Fruit fly (Drosophila melanogaster) whole organism, embryonic: ENCODE data around the gene Cyp310a1.

ENCODE experiments used
- B-H1 ChIP-seq: fragments of 200-800 bp; sonication (Bioruptor generic); IDR thresholded peaks from 3 replicates; pipeline ENCODE4 v1.3.6; 2022; ENCODE audit warnings: missing biosample characterization, missing genetic modification characterization
- B-H2 ChIP-seq: fragments of 200-800 bp; sonication (Bioruptor generic); optimal IDR thresholded peaks from 2 replicates; lab custom pipeline; 2018; ENCODE audit warnings: missing biosample characterization, mild to moderate bottlenecking, missing genetic modification characterization
- BEAF-32 ChIP-seq: fragments of 200-800 bp; sonication (Bioruptor generic); optimal IDR thresholded peaks from 3 replicates; lab custom pipeline; 2017; ENCODE audit warnings: missing biosample characterization, missing genetic modification characterization, mild to moderate bottlenecking, moderate library complexity, missing genetic modification reagents
- CG10321 ChIP-seq: fragments of 200-800 bp; sonication (Bioruptor generic); IDR thresholded peaks from 2 replicates; pipeline ENCODE4 v1.3.6; 2022; ENCODE audit warnings: missing biosample characterization, missing genetic modification characterization
- CG10959 ChIP-seq: fragments of 200-800 bp; sonication (Bioruptor generic); IDR thresholded peaks from 2 replicates; pipeline ENCODE4 v1.3.6; 2022; ENCODE audit warnings: missing biosample characterization, missing genetic modification characterization
- CG12071 ChIP-seq: fragments of 200-800 bp; sonication (Bioruptor generic); optimal IDR thresholded peaks from 3 replicates; lab custom pipeline; 2018; ENCODE audit warnings: missing biosample characterization, mild to moderate bottlenecking, missing genetic modification characterization
- CG12391 ChIP-seq: fragments of 200-800 bp; sonication (Bioruptor generic); optimal IDR thresholded peaks from 3 replicates; lab custom pipeline; 2018; ENCODE audit warnings: missing biosample characterization, mild to moderate bottlenecking, missing genetic modification characterization, moderate library complexity
- CG12942 ChIP-seq: fragments of 200-800 bp; sonication (Bioruptor generic); optimal IDR thresholded peaks from 3 replicates; lab custom pipeline; 2016; ENCODE audit warnings: missing biosample characterization, missing genetic modification characterization
- CG13123 ChIP-seq: fragments of 200-800 bp; sonication (Bioruptor generic); optimal IDR thresholded peaks from 2 replicates; lab custom pipeline; 2016; ENCODE audit warnings: missing biosample characterization, missing genetic modification characterization
- CG14860 ChIP-seq: fragments of 200-800 bp; sonication (Bioruptor generic); IDR thresholded peaks from 3 replicates; pipeline ENCODE4 v1.3.6; 2022; ENCODE audit warnings: missing biosample characterization, missing genetic modification characterization; ENCODE audit not compliant: partially characterized antibody
- CG15073 ChIP-seq: fragments of 200-800 bp; sonication (Bioruptor generic); optimal IDR thresholded peaks from 2 replicates; lab custom pipeline; 2016; ENCODE audit warnings: missing biosample characterization, missing genetic modification characterization
- CG17361 ChIP-seq: fragments of 200-800 bp; sonication (Bioruptor generic); IDR thresholded peaks from 3 replicates; pipeline ENCODE4 v1.3.6; 2022; ENCODE audit warnings: missing biosample characterization, missing genetic modification characterization
- CG1832 ChIP-seq: fragments of 200-800 bp; sonication (Bioruptor generic); optimal IDR thresholded peaks from 2 replicates; lab custom pipeline; 2017; ENCODE audit warnings: missing biosample characterization, mild to moderate bottlenecking, missing genetic modification characterization, inconsistent platforms
- CG2116 ChIP-seq: fragments of 200-800 bp; sonication (Bioruptor generic); optimal IDR thresholded peaks from 3 replicates; lab custom pipeline; 2018; ENCODE audit warnings: missing biosample characterization, mild to moderate bottlenecking, missing genetic modification characterization
- CG2889 ChIP-seq: fragments of 200-800 bp; sonication (Bioruptor generic); IDR thresholded peaks from 3 replicates; pipeline ENCODE4 v1.3.6; 2022; ENCODE audit warnings: missing biosample characterization, missing genetic modification characterization
- CG32772 ChIP-seq: fragments of 200-800 bp; sonication (Bioruptor generic); IDR thresholded peaks from 2 replicates; pipeline ENCODE4 v1.3.6; 2022; ENCODE audit warnings: missing biosample characterization, missing genetic modification characterization
- CG33557 ChIP-seq: fragments of 200-800 bp; sonication (Bioruptor generic); optimal IDR thresholded peaks from 2 replicates; lab custom pipeline; 2019; ENCODE audit warnings: missing biosample characterization, mild to moderate bottlenecking, missing genetic modification characterization, moderate library complexity
- CG9797 ChIP-seq: fragments of 200-800 bp; sonication (Bioruptor generic); optimal IDR thresholded peaks from 3 replicates; lab custom pipeline; 2018; ENCODE audit warnings: missing biosample characterization, mild to moderate bottlenecking, missing genetic modification characterization
- CG9876 ChIP-seq: fragments of 200-800 bp; sonication (Bioruptor generic); optimal IDR thresholded peaks from 2 replicates; lab custom pipeline; 2016; ENCODE audit warnings: missing biosample characterization, missing genetic modification characterization
- Dek ChIP-seq: fragments of 200-800 bp; sonication (Bioruptor generic); optimal IDR thresholded peaks from 3 replicates; lab custom pipeline; 2019; ENCODE audit warnings: missing biosample characterization, mild to moderate bottlenecking, missing genetic modification characterization, moderate library complexity
- Dip2 ChIP-seq: fragments of 200-800 bp; sonication (Bioruptor generic); IDR thresholded peaks from 2 replicates; pipeline ENCODE4 v1.3.6; 2022; ENCODE audit warnings: missing biosample characterization, missing genetic modification characterization
- Hey ChIP-seq: fragments of 200-800 bp; sonication (Bioruptor generic); optimal IDR thresholded peaks from 3 replicates; lab custom pipeline; 2018; ENCODE audit warnings: missing biosample characterization, mild to moderate bottlenecking, missing genetic modification characterization
- Hsf ChIP-seq: fragments of 200-800 bp; sonication (Bioruptor generic); optimal IDR thresholded peaks from 3 replicates; lab custom pipeline; 2016; ENCODE audit warnings: missing biosample characterization, missing genetic modification characterization
- Jarid2 ChIP-seq: fragments of 200-800 bp; sonication (Bioruptor generic); optimal IDR thresholded peaks from 3 replicates; lab custom pipeline; 2017; ENCODE audit warnings: mild to moderate bottlenecking, missing biosample characterization, missing genetic modification reagents, missing genetic modification characterization
- Med ChIP-seq: fragments of 200-800 bp; sonication (Bioruptor generic); peaks from one replicate; lab custom pipeline; 2016; ENCODE audit warnings: missing biosample characterization, missing genetic modification characterization, mild to moderate bottlenecking, inconsistent platforms, moderate library complexity
- Mrtf ChIP-seq: fragments of 200-800 bp; sonication (Bioruptor generic); IDR thresholded peaks from 3 replicates; pipeline ENCODE4 v1.3.6; 2022; ENCODE audit warnings: missing biosample characterization, missing genetic modification characterization
- Opbp ChIP-seq: fragments of 200-800 bp; sonication (Bioruptor generic); IDR thresholded peaks from 3 replicates; pipeline ENCODE4 v1.3.6; 2022; ENCODE audit warnings: missing biosample characterization, missing genetic modification characterization; ENCODE audit not compliant: partially characterized antibody
- Optix ChIP-seq: fragments of 200-800 bp; sonication (Bioruptor generic); IDR thresholded peaks from 3 replicates; pipeline ENCODE4 v1.3.6; 2022; ENCODE audit warnings: missing biosample characterization, missing genetic modification characterization
- Poxn ChIP-seq: fragments of 200-800 bp; sonication (Bioruptor generic); IDR thresholded peaks from 2 replicates; pipeline ENCODE4 v1.3.6; 2022; ENCODE audit warnings: missing biosample characterization, missing genetic modification characterization
- ap ChIP-seq: fragments of 200-800 bp; sonication (Bioruptor generic); IDR thresholded peaks from 2 replicates; pipeline ENCODE4 v1.3.6; 2022; ENCODE audit warnings: missing biosample characterization, missing genetic modification characterization
- cad ChIP-seq: fragments of >200 bp; optimal IDR thresholded peaks from 2 replicates; lab custom pipeline; 2017; ENCODE audit warnings: missing biosample characterization, missing genetic modification characterization
- crol ChIP-seq: fragments of 200-800 bp; sonication (Bioruptor generic); IDR thresholded peaks from 2 replicates; pipeline ENCODE4 v1.3.6; 2022; ENCODE audit warnings: missing biosample characterization, missing genetic modification characterization
- exex ChIP-seq: fragments of 200-800 bp; sonication (Bioruptor generic); optimal IDR thresholded peaks from 4 replicates; lab custom pipeline; 2018; ENCODE audit warnings: missing biosample characterization, mild to moderate bottlenecking, missing genetic modification characterization, moderate library complexity
- gcm ChIP-seq: fragments of 200-800 bp; sonication (Bioruptor generic); optimal IDR thresholded peaks from 2 replicates; lab custom pipeline; 2019; ENCODE audit warnings: missing biosample characterization, mild to moderate bottlenecking, missing genetic modification characterization, moderate library complexity
- gcm2 ChIP-seq: fragments of 200-800 bp; sonication (Bioruptor generic); optimal IDR thresholded peaks from 2 replicates; lab custom pipeline; 2016; ENCODE audit warnings: missing biosample characterization, missing genetic modification characterization
- gfzf ChIP-seq: fragments of 200-800 bp; sonication (Bioruptor generic); optimal IDR thresholded peaks from 2 replicates; lab custom pipeline; 2016; ENCODE audit warnings: missing biosample characterization, mild to moderate bottlenecking, missing genetic modification characterization, moderate library complexity
- inv ChIP-seq: fragments of 200-800 bp; sonication (Bioruptor generic); IDR thresholded peaks from 2 replicates; pipeline ENCODE4 v1.3.6; 2022; ENCODE audit warnings: missing biosample characterization, missing genetic modification characterization; ENCODE audit not compliant: partially characterized antibody
- kay ChIP-seq: fragments of 200-800 bp; sonication (Bioruptor generic); optimal IDR thresholded peaks from 2 replicates; lab custom pipeline; 2016; ENCODE audit warnings: missing biosample characterization, missing genetic modification characterization
- lmd ChIP-seq: fragments of 200-800 bp; sonication (Bioruptor generic); IDR thresholded peaks from 2 replicates; pipeline ENCODE4 v1.3.6; 2022; ENCODE audit warnings: missing biosample characterization, missing genetic modification characterization
- mirr ChIP-seq: fragments of 200-800 bp; sonication (Bioruptor generic); optimal IDR thresholded peaks from 3 replicates; lab custom pipeline; 2018; ENCODE audit warnings: missing biosample characterization, mild to moderate bottlenecking, missing genetic modification characterization
- p53 ChIP-seq: fragments of 200-800 bp; sonication (Bioruptor generic); optimal IDR thresholded peaks from 2 replicates; lab custom pipeline; 2016; ENCODE audit warnings: missing biosample characterization, missing genetic modification characterization
- pho ChIP-seq: fragments of 200-800 bp; sonication (Bioruptor generic); optimal IDR thresholded peaks from 2 replicates; lab custom pipeline; 2016; ENCODE audit warnings: missing biosample characterization, missing genetic modification characterization
- seq ChIP-seq: fragments of 200-800 bp; sonication (Bioruptor generic); IDR thresholded peaks from 2 replicates; pipeline ENCODE4 v1.3.6; 2022; ENCODE audit warnings: missing biosample characterization, missing genetic modification characterization
- sob ChIP-seq: fragments of 200-800 bp; sonication (Bioruptor generic); IDR thresholded peaks from 2 replicates; pipeline ENCODE4 v1.3.6; 2022; ENCODE audit warnings: missing biosample characterization, missing genetic modification characterization
- tio ChIP-seq: fragments of 200-800 bp; sonication (Bioruptor generic); optimal IDR thresholded peaks from 2 replicates; lab custom pipeline; 2017; ENCODE audit warnings: missing biosample characterization, missing genetic modification characterization, inconsistent platforms
- toy ChIP-seq: fragments of 200-800 bp; sonication (Bioruptor generic); IDR thresholded peaks from 2 replicates; pipeline ENCODE4 v1.3.6; 2022; ENCODE audit warnings: missing biosample characterization, missing genetic modification characterization
- wor ChIP-seq: fragments of 200-800 bp; sonication (Bioruptor generic); IDR thresholded peaks from 2 replicates; pipeline ENCODE4 v1.3.6; 2022; ENCODE audit warnings: missing biosample characterization, missing genetic modification characterization

Gene Cyp310a1

dm6 chr2L:18606642-18607041, 46.2 kb downstream of the Cyp310a1 start, which contains the start of gene CG10333 (continued):
- TF ChIP-seq CG1832 (GFP tag; lab: Kevin White, UChicago) (no peak), gcm (GFP tag; lab: Kevin White, UChicago) (no peak), Mrtf (GFP tag; lab: Robert Waterston, UW) (no peak), Jarid2 (GFP tag; lab: Kevin White, UChicago) (no peak)

- TF ChIP-seq exex (tag; lab: Kevin White, UChicago) (peak; percentile 98), mirr (GFP tag; lab: Kevin White, UChicago) (peak; percentile 92), toy (no peak)
- TF ChIP-seq, all 482 proteins: peak for 2
These were observed 47.3 kb downstream of the Cyp310a1 start, which contains the start of gene CG31789 for dm6 chr2L:18605549-18605948. Gene CG31789 (plus strand): TSS chr2L:18605928.

- TF ChIP-seq CG9876 (GFP tag; lab: Kevin White, UChicago) (peak; percentile 96), CG1832 (GFP tag; lab: Kevin White, UChicago) (no peak), kay (peak; percentile 95), CG14860 (GFP tag; lab: Robert Waterston, UW) (no peak), Optix (GFP tag; lab: Robert Waterston, UW) (peak; percentile 96), CG10321 (GFP tag; lab: Robert Waterston, UW) (peak; percentile 71; the same call in 1 of the 2 replicates), CG33557 (GFP tag; lab: Kevin White, UChicago) (peak; percentile 97), CG12391 (peak; percentile 98), CG2116 (GFP tag; lab: Kevin White, UChicago) (peak; percentile 89), CG15073 (GFP tag; lab: Kevin White, UChicago) (peak; percentile 83), Hsf (GFP tag; lab: Kevin White, UChicago) (peak; percentile 99), Hey (peak; percentile 92), inv (peak; percentile 33; the same call in 1 of the 2 replicates), sob (GFP tag; lab: Robert Waterston, UW) (peak; percentile 98), Poxn (GFP tag; lab: Robert Waterston, UW) (peak; percentile 95), CG13123 (GFP tag; lab: Kevin White, UChicago) (peak; percentile 92), pho (peak; percentile 98), lmd (GFP tag; lab: Robert Waterston, UW) (peak; percentile 99), CG10959 (GFP tag; lab: Robert Waterston, UW) (peak; percentile 87), CG9797 (GFP tag; lab: Kevin White, UChicago) (peak; percentile 77), seq (GFP tag; lab: Robert Waterston, UW) (peak; percentile 98), B-H2 (GFP tag; lab: Kevin White, UChicago) (peak; percentile 99), CG17361 (GFP tag; lab: Robert Waterston, UW) (peak; percentile 98), CG32772 (GFP tag; lab: Robert Waterston, UW) (peak; percentile 96), B-H1 (GFP tag; lab: Robert Waterston, UW) (peak; percentile 95), crol (peak; percentile 67), ap (GFP tag; lab: Robert Waterston, UW) (peak; percentile 92), p53 (GFP tag; lab: Kevin White, UChicago) (peak; percentile 91), cad (no peak), wor (peak; percentile 90), Dip2 (peak; percentile 64), CG2889 (GFP tag; lab: Robert Waterston, UW) (peak; percentile 97), Dek (tag; lab: Kevin White, UChicago) (peak; percentile 98), Med (GFP tag; lab: Kevin White, UChicago) (peak; percentile 100), tio (GFP tag; lab: Kevin White, UChicago) (peak; percentile 98), CG12071 (GFP tag; lab: Kevin White, UChicago) (peak; percentile 97), gfzf (GFP tag; lab: Kevin White, UChicago) (peak; percentile 61), Opbp (GFP tag; lab: Robert Waterston, UW) (0 out of 3 replicates have a peak, but pooled peaks have one; percentile 10), BEAF-32 (GFP tag; lab: Kevin White, UChicago) (peak; percentile 70), CG12942 (GFP tag; lab: Kevin White, UChicago) (peak; percentile 97), gcm2 (peak; percentile 96)
These were observed 47.8 kb downstream of the Cyp310a1 start, which contains the start of gene CG10413 for dm6 chr2L:18604986-18605385. Gene CG10413 (minus strand): TSS chr2L:18605249.
